Worm (Caenorhabditis elegans): ENCODE results near the gene str-182.

Gene str-182

ce11 chrV:10252682-10253081 lies 19.5 kb upstream of the str-182 start:
- no peak for TF ChIP-seq ets-4 (tag; optimal IDR thresholded peaks at IDR 0.05)

- no peak for TF ChIP-seq sdc-2 (tag; optimal IDR thresholded peaks at IDR 0.05)
- TF ChIP-seq unc-42 (tag; optimal IDR thresholded peaks at IDR 0.05): no peak
- TF ChIP-seq ceh-30 (tag; optimal IDR thresholded peaks at IDR 0.05): no peak
- no peak for TF ChIP-seq nfya-1 (tag; optimal IDR thresholded peaks at IDR 0.05)
- TF ChIP-seq ama-1 (optimal IDR thresholded peaks at IDR 0.05): no peak
- TF ChIP-seq npax-4 (tag; optimal IDR thresholded peaks at IDR 0.05): no peak
- no peak for TF ChIP-seq pqm-1 (tag; optimal IDR thresholded peaks at IDR 0.05)
- TF ChIP-seq C38D4.7 (GFP tag; optimal IDR thresholded peaks at IDR 0.05): no peak
- TF ChIP-seq ets-4 (tag; optimal IDR thresholded peaks at IDR 0.05): no peak
- TF ChIP-seq hlh-6 (tag; optimal IDR thresholded peaks at IDR 0.05): no peak
- no peak for TF ChIP-seq dmd-4 (tag; optimal IDR thresholded peaks at IDR 0.05; ENCODE audit: borderline replicate concordance)
- no peak for TF ChIP-seq ceh-45 (GFP tag; IDR thresholded peaks at IDR 0.05)
- TF ChIP-seq K02D7.2 (tag; optimal IDR thresholded peaks at IDR 0.05): no peak
- TF ChIP-seq T23F11.4 (GFP tag; optimal IDR thresholded peaks at IDR 0.05): no peak
- no peak for TF ChIP-seq zip-5 (tag; optimal IDR thresholded peaks at IDR 0.05)
Measured at ce11 chrV:10249515-10249914, 16.3 kb upstream of the str-182 start.

ce11 chrV:10248255-10248979 lies 15.2 kb upstream of the str-182 start, which contains the start of gene akt-1:
akt-1 (plus strand) TSS chrV:10248905.
- no peak for TF ChIP-seq ceh-18 (tag; optimal IDR thresholded peaks at IDR 0.05)
- no peak for TF ChIP-seq C38D4.7 (GFP tag; optimal IDR thresholded peaks at IDR 0.05)
- TF ChIP-seq K09A11.1 (tag; optimal IDR thresholded peaks at IDR 0.05; ENCODE audit: insufficient read depth): no peak

ce11 chrV:10247673-10248239 lies 14.5 kb upstream of the str-182 start:
- no peak for TF ChIP-seq pha-2 (tag; optimal IDR thresholded peaks at IDR 0.05)
- no peak for TF ChIP-seq ref-2 (tag; optimal IDR thresholded peaks at IDR 0.05)
- TF ChIP-seq pros-1 (tag; optimal IDR thresholded peaks at IDR 0.05): no peak
- no peak for TF ChIP-seq hlh-8 (tag; optimal IDR thresholded peaks at IDR 0.05)
- no peak for TF ChIP-seq unc-55 (GFP tag; optimal IDR thresholded peaks at IDR 0.05)
- no peak for TF ChIP-seq ceh-19 (GFP tag; optimal IDR thresholded peaks at IDR 0.05)
- TF ChIP-seq hlh-15 (tag; optimal IDR thresholded peaks at IDR 0.05): no peak
- TF ChIP-seq C08G9.2 (tag; optimal IDR thresholded peaks at IDR 0.05): no peak

ce11 chrV:10246967-10247366 lies 13.7 kb upstream of the str-182 start:
- TF ChIP-seq lin-11 (tag; optimal IDR thresholded peaks at IDR 0.05) (no peak), che-1 (tag; optimal IDR thresholded peaks at IDR 0.05) (no peak), ama-1 (optimal IDR thresholded peaks at IDR 0.05) (no peak), ztf-16 (tag; optimal IDR thresholded peaks at IDR 0.05) (no peak), unc-86 (tag; optimal IDR thresholded peaks at IDR 0.05) (no peak), elt-4 (tag; optimal IDR thresholded peaks at IDR 0.05) (no peak), elt-2 (tag; optimal IDR thresholded peaks at IDR 0.05) (no peak), mec-3 (tag; optimal IDR thresholded peaks at IDR 0.05; ENCODE audit: borderline replicate concordance) (no peak), hlh-6 (tag; optimal IDR thresholded peaks at IDR 0.05) (no peak), lim-6 (tag; optimal IDR thresholded peaks at IDR 0.05) (no peak), ceh-22 (tag; optimal IDR thresholded peaks at IDR 0.05) (no peak), Y22D7AL.16 (tag; optimal IDR thresholded peaks at IDR 0.05) (no peak), zip-5 (tag; optimal IDR thresholded peaks at IDR 0.05) (no peak), nhr-11 (tag; optimal IDR thresholded peaks at IDR 0.05) (no peak), unc-55 (GFP tag; optimal IDR thresholded peaks at IDR 0.05) (no peak), F13H6.1 (tag; optimal IDR thresholded peaks at IDR 0.05) (no peak), fkh-6 (tag; optimal IDR thresholded peaks at IDR 0.05) (no peak), ceh-48 (tag; optimal IDR thresholded peaks at IDR 0.05) (no peak)

All from whole organism, late embryonic.